Fruit fly (Drosophila melanogaster): ENCODE results near the gene Mcm6.

The Mcm6 gene

dm6 chrX:6706570-6707306, 32.6 kb downstream of the Mcm6 start (continued):
- TF ChIP-seq CG14965 (GFP tag; optimal IDR thresholded peaks at IDR 0.05; ENCODE audit: borderline replicate concordance) (no peak), HmgD (GFP tag; optimal IDR thresholded peaks at IDR 0.05) (no peak), cg (GFP tag; optimal IDR thresholded peaks at IDR 0.05) (peak; percentile 46), nerfin-1 (tag; optimal IDR thresholded peaks at IDR 0.05) (no peak), danr (GFP tag; IDR thresholded peaks at IDR 0.05) (no peak)

dm6 chrX:6708138-6708537, 34.0 kb downstream of the Mcm6 start:
- TF ChIP-seq Trl (optimal IDR thresholded peaks at IDR 0.05) (peak in 1 of 2 experiments; percentile 8), Trl (GFP tag; optimal IDR thresholded peaks at IDR 0.05) (no peak), Aef1 (GFP tag; IDR thresholded peaks at IDR 0.05) (no peak), CG32772 (GFP tag; IDR thresholded peaks at IDR 0.05) (no peak), yki (optimal IDR thresholded peaks at IDR 0.05) (no peak), sima (GFP tag; optimal IDR thresholded peaks at IDR 0.05) (no peak), Jarid2 (GFP tag; optimal IDR thresholded peaks at IDR 0.05) (no peak), Rfx (GFP tag; IDR thresholded peaks at IDR 0.05) (no peak), CG3163 (GFP tag; optimal IDR thresholded peaks at IDR 0.05) (no peak), CG1603 (tag; optimal IDR thresholded peaks at IDR 0.05) (no peak), CG10431 (GFP tag; optimal IDR thresholded peaks at IDR 0.05) (no peak), Fer1 (GFP tag; optimal IDR thresholded peaks at IDR 0.05) (no peak), Abd-B (GFP tag; optimal IDR thresholded peaks at IDR 0.05) (no peak), dmrt99B (tag; optimal IDR thresholded peaks at IDR 0.05) (no peak), CG7745 (tag; optimal IDR thresholded peaks at IDR 0.05) (no peak), zf30C (GFP tag; optimal IDR thresholded peaks at IDR 0.05) (no peak), Camta (GFP tag; optimal IDR thresholded peaks at IDR 0.05) (no peak), BtbVII (GFP tag; optimal IDR thresholded peaks at IDR 0.05) (no peak), CG10543 (GFP tag; optimal IDR thresholded peaks at IDR 0.05) (no peak), unc-4 (GFP tag; IDR thresholded peaks at IDR 0.05; ENCODE audit: partially characterized antibody) (no peak), Sox100B (GFP tag; optimal IDR thresholded peaks at IDR 0.05) (no peak), oc (tag; optimal IDR thresholded peaks at IDR 0.05) (no peak), bsh (GFP tag; optimal IDR thresholded peaks at IDR 0.05) (peak in 1 of 2 experiments; percentile 73), tup (GFP tag; optimal IDR thresholded peaks at IDR 0.05) (no peak), seq (GFP tag; IDR thresholded peaks at IDR 0.05) (no peak), Myb (GFP tag; optimal IDR thresholded peaks at IDR 0.05) (no peak), CG14965 (GFP tag; optimal IDR thresholded peaks at IDR 0.05; ENCODE audit: borderline replicate concordance) (no peak), CG13775 (GFP tag; optimal IDR thresholded peaks at IDR 0.05) (no peak), hb (GFP tag; IDR thresholded peaks at IDR 0.05; ENCODE audit: partially characterized antibody) (no peak), nom (GFP tag; optimal IDR thresholded peaks at IDR 0.05) (peak; percentile 87), CG10565 (GFP tag; optimal IDR thresholded peaks at IDR 0.05) (no peak), Doc2 (GFP tag; IDR thresholded peaks at IDR 0.05) (no peak), Drgx (GFP tag; IDR thresholded peaks at IDR 0.05) (peak; percentile 56), CG10209 (GFP tag; optimal IDR thresholded peaks at IDR 0.05) (no peak), pb (GFP tag; optimal IDR thresholded peaks at IDR 0.05) (no peak)
